Worm (Caenorhabditis elegans) whole organism, L1 larva: ENCODE measurements around the gene srsx-21.

Experiments used
- Y116A8C.19 ChIP-seq: sonication (generic microtip); optimal IDR thresholded peaks from 2 replicates; lab custom pipeline; 2016; ENCODE audit warnings: missing compliant biosample characterization, missing genetic modification characterization, borderline replicate concordance
- alr-1 ChIP-seq: fragments of 200-800 bp; sonication (Bioruptor generic); optimal IDR thresholded peaks from 2 replicates; lab custom pipeline; 2018; ENCODE audit warnings: borderline replicate concordance, mild to moderate bottlenecking, missing genetic modification characterization, missing compliant biosample characterization
- ceh-8 ChIP-seq: fragments of 200-800 bp; sonication (Bioruptor generic); optimal IDR thresholded peaks from 2 replicates; lab custom pipeline; 2018; ENCODE audit warnings: mild to moderate bottlenecking, missing genetic modification characterization, moderate library complexity, missing compliant biosample characterization
- ceh-82 ChIP-seq, 3 experiments: fragments of 150-350 bp in 1 of 3; sonication (generic microtip) in 2 of 3; optimal IDR thresholded peaks; 2 replicates each; lab custom pipeline; 2014 to 2017; ENCODE audit warnings: missing biosample characterization in 3 of 3, missing genetic modification characterization in 3 of 3
- ceh-88 ChIP-seq: fragments of 200-800 bp; sonication (Bioruptor generic); IDR thresholded peaks from 2 replicates; pipeline ENCODE4 v1.3.6; 2022; ENCODE audit warnings: missing genetic modification characterization, missing compliant biosample characterization
- ceh-90 ChIP-seq: sonication (generic microtip); optimal IDR thresholded peaks from 2 replicates; lab custom pipeline; 2016; ENCODE audit warnings: missing genetic modification characterization, missing compliant biosample characterization
- ces-1 ChIP-seq: fragments of 150-350 bp; optimal IDR thresholded peaks from 2 replicates; lab custom pipeline; 2014; ENCODE audit warnings: missing biosample characterization, missing genetic modification reagents, missing genetic modification characterization
- dpl-1 ChIP-seq, 3 experiments: fragments of 150-350 bp in 2 of 3; sonication (generic microtip) in 1 of 3; optimal IDR thresholded peaks; 2 replicates each; lab custom pipeline; 2014 to 2017; ENCODE audit warnings: missing biosample characterization in 3 of 3, missing genetic modification characterization in 3 of 3, missing genetic modification reagents in 3 of 3
- dsc-1 ChIP-seq: sonication (generic microtip); optimal IDR thresholded peaks from 2 replicates; lab custom pipeline; 2016; ENCODE audit warnings: mild to moderate bottlenecking, missing genetic modification characterization, missing compliant biosample characterization
- efl-3 ChIP-seq: fragments of 200-800 bp; sonication (Bioruptor generic); optimal IDR thresholded peaks from 2 replicates; lab custom pipeline; 2018; ENCODE audit warnings: mild to moderate bottlenecking, missing genetic modification characterization, missing compliant biosample characterization
- egl-13 ChIP-seq: sonication (generic microtip); optimal IDR thresholded peaks from 2 replicates; lab custom pipeline; 2016; ENCODE audit warnings: missing genotype, missing genetic modification reagents, missing genetic modification characterization, missing compliant biosample characterization
- egl-27 ChIP-seq, 2 experiments: fragments of 150-350 bp in 1 of 2; sonication (generic microtip); optimal IDR thresholded peaks; 3 replicates each; lab custom pipeline; 2017 to 2018; ENCODE audit warnings: missing biosample characterization in 2 of 2, missing genetic modification characterization in 2 of 2, missing genetic modification reagents in 2 of 2
- elt-2 ChIP-seq: sonication (generic microtip); optimal IDR thresholded peaks from 2 replicates; lab custom pipeline; 2016; ENCODE audit warnings: missing genetic modification characterization, mild to moderate bottlenecking, inconsistent platforms, missing compliant biosample characterization, missing genetic modification reagents
- elt-3 ChIP-seq, 6 experiments: fragments of 150-350 bp in 1 of 6; sonication (generic microtip); optimal IDR thresholded peaks; 2 replicates each; lab custom pipeline; 2017 to 2018; ENCODE audit warnings: missing biosample characterization in 6 of 6, missing genetic modification characterization in 6 of 6, inconsistent platforms in 1 of 6
- ets-5 ChIP-seq: fragments of 200-800 bp; sonication (Bioruptor generic); IDR thresholded peaks from 2 replicates; pipeline ENCODE4 v1.3.6; 2022; ENCODE audit warnings: missing genetic modification characterization, missing compliant biosample characterization
- fkh-4 ChIP-seq: sonication (generic microtip); optimal IDR thresholded peaks from 2 replicates; lab custom pipeline; 2016; ENCODE audit warnings: missing compliant biosample characterization, missing genetic modification characterization, borderline replicate concordance
- fkh-8 ChIP-seq: sonication (generic microtip); optimal IDR thresholded peaks from 2 replicates; lab custom pipeline; 2016; ENCODE audit warnings: mild to moderate bottlenecking, missing genetic modification characterization, missing compliant biosample characterization
- hlh-17 ChIP-seq: fragments of 200-800 bp; sonication (Bioruptor generic); optimal IDR thresholded peaks from 2 replicates; lab custom pipeline; 2018; ENCODE audit warnings: missing genetic modification characterization, mild to moderate bottlenecking, missing compliant biosample characterization, moderate library complexity, borderline replicate concordance
- hlh-4 ChIP-seq: sonication (generic microtip); optimal IDR thresholded peaks from 2 replicates; lab custom pipeline; 2016; ENCODE audit warnings: mild to moderate bottlenecking, missing genetic modification characterization, missing compliant biosample characterization
- hpl-2 ChIP-seq: fragments of 150-350 bp; optimal IDR thresholded peaks from 2 replicates; lab custom pipeline; 2014; ENCODE audit warnings: missing biosample characterization, missing genetic modification reagents, missing genetic modification characterization
- isw-1 ChIP-seq: fragments of 200-800 bp; sonication (Bioruptor generic); IDR thresholded peaks from 2 replicates; pipeline ENCODE4 v1.3.6; 2022; ENCODE audit warnings: missing genetic modification characterization, missing compliant biosample characterization
- jun-1 ChIP-seq: fragments of 150-350 bp; optimal IDR thresholded peaks from 2 replicates; lab custom pipeline; 2014; ENCODE audit warnings: missing biosample characterization, missing genetic modification reagents, missing genetic modification characterization
- lin-35 ChIP-seq, 2 experiments: fragments of 150-350 bp; optimal IDR thresholded peaks; 2 replicates each; lab custom pipeline; 2014; ENCODE audit warnings: missing biosample characterization in 2 of 2, missing genetic modification characterization in 2 of 2, missing genetic modification reagents in 2 of 2
- lsy-2 ChIP-seq, 2 experiments: fragments of 150-350 bp; optimal IDR thresholded peaks; 2 replicates each; lab custom pipeline; 2014; ENCODE audit warnings: missing biosample characterization in 2 of 2, missing genetic modification characterization in 2 of 2
- mab-9 ChIP-seq: fragments of 200-800 bp; sonication (Bioruptor generic); IDR thresholded peaks from 2 replicates; pipeline ENCODE4 v1.3.6; 2022; ENCODE audit warnings: missing genetic modification reagents, missing genetic modification characterization, missing compliant biosample characterization
- mdl-1 ChIP-seq, 2 experiments: fragments of 150-350 bp; optimal IDR thresholded peaks; 2 replicates each; lab custom pipeline; 2014 to 2017; ENCODE audit warnings: missing biosample characterization in 2 of 2, missing genetic modification characterization in 2 of 2, inconsistent platforms in 1 of 2
- mef-2 ChIP-seq: fragments of 150-350 bp; optimal IDR thresholded peaks from 2 replicates; lab custom pipeline; 2014; ENCODE audit warnings: missing biosample characterization, missing genetic modification characterization
- mep-1 ChIP-seq: fragments of 150-350 bp; optimal IDR thresholded peaks from 2 replicates; lab custom pipeline; 2014; ENCODE audit warnings: missing biosample characterization, missing genetic modification characterization
- nhr-11 ChIP-seq: fragments of 150-350 bp; optimal IDR thresholded peaks from 2 replicates; lab custom pipeline; 2014; ENCODE audit warnings: missing biosample characterization, missing genetic modification characterization
- nhr-12 ChIP-seq: sonication (generic microtip); optimal IDR thresholded peaks from 2 replicates; lab custom pipeline; 2017; ENCODE audit warnings: missing biosample characterization, missing genetic modification characterization
- nhr-19 ChIP-seq: fragments of 200-800 bp; sonication (Bioruptor generic); conservative IDR thresholded peaks from 2 replicates; pipeline ENCODE4 v1.3.6; 2022; ENCODE audit warnings: missing genetic modification characterization, missing compliant biosample characterization
- nhr-20 ChIP-seq: sonication (generic microtip); optimal IDR thresholded peaks from 2 replicates; lab custom pipeline; 2016; ENCODE audit warnings: mild to moderate bottlenecking, missing genetic modification characterization, missing compliant biosample characterization
- nhr-237 ChIP-seq: fragments of 150-350 bp; optimal IDR thresholded peaks from 2 replicates; lab custom pipeline; 2014; ENCODE audit warnings: missing biosample characterization, missing genetic modification characterization
- nhr-47 ChIP-seq: sonication (generic microtip); optimal IDR thresholded peaks from 2 replicates; lab custom pipeline; 2016; ENCODE audit warnings: mild to moderate bottlenecking, missing genetic modification characterization, moderate library complexity, missing compliant biosample characterization
- nhr-71 ChIP-seq: sonication (generic microtip); optimal IDR thresholded peaks from 2 replicates; lab custom pipeline; 2016; ENCODE audit warnings: mild to moderate bottlenecking, missing genetic modification characterization, moderate library complexity, missing compliant biosample characterization
- nhr-84 ChIP-seq: sonication (generic microtip); optimal IDR thresholded peaks from 2 replicates; lab custom pipeline; 2017; ENCODE audit warnings: missing biosample characterization, missing genetic modification characterization
- nhr-85 ChIP-seq: sonication (generic microtip); peaks from one replicate; lab custom pipeline; 2016; ENCODE audit warnings: missing genetic modification characterization, inconsistent platforms, missing compliant biosample characterization
- nhr-90 ChIP-seq: sonication (generic microtip); optimal IDR thresholded peaks from 2 replicates; lab custom pipeline; 2016; ENCODE audit warnings: mild to moderate bottlenecking, missing genetic modification characterization, missing compliant biosample characterization; ENCODE audit not compliant: poor library complexity
- pax-3 ChIP-seq: fragments of 200-800 bp; sonication (Bioruptor generic); optimal IDR thresholded peaks from 2 replicates; lab custom pipeline; 2018; ENCODE audit warnings: mild to moderate bottlenecking, missing genetic modification characterization, moderate library complexity, missing compliant biosample characterization
- pqm-1 ChIP-seq: sonication (generic microtip); optimal IDR thresholded peaks from 3 replicates; lab custom pipeline; 2017; ENCODE audit warnings: missing biosample characterization, missing genetic modification characterization
- rnt-1 ChIP-seq: sonication (generic microtip); optimal IDR thresholded peaks from 2 replicates; lab custom pipeline; 2016; ENCODE audit warnings: mild to moderate bottlenecking, missing genetic modification characterization, moderate library complexity, missing compliant biosample characterization
- snpc-4 ChIP-seq: fragments of 150-350 bp; optimal IDR thresholded peaks from 2 replicates; lab custom pipeline; 2014; ENCODE audit warnings: missing biosample characterization, missing genetic modification characterization
- snu-23 ChIP-seq: sonication (generic microtip); optimal IDR thresholded peaks from 2 replicates; lab custom pipeline; 2016; ENCODE audit warnings: missing genetic modification characterization, missing compliant biosample characterization
- sptf-1 ChIP-seq: fragments of 150-350 bp; optimal IDR thresholded peaks from 2 replicates; lab custom pipeline; 2014; ENCODE audit warnings: missing biosample characterization, missing genetic modification characterization
- swsn-7 ChIP-seq: sonication (generic microtip); optimal IDR thresholded peaks from 2 replicates; lab custom pipeline; 2016; ENCODE audit warnings: missing genetic modification characterization, missing compliant biosample characterization
- unc-98 ChIP-seq: fragments of 200-800 bp; sonication (Bioruptor generic); IDR thresholded peaks from 2 replicates; pipeline ENCODE4 v1.3.6; 2022; ENCODE audit warnings: missing genetic modification characterization, missing compliant biosample characterization
- ztf-4 ChIP-seq: fragments of 150-350 bp; optimal IDR thresholded peaks from 2 replicates; lab custom pipeline; 2014; ENCODE audit warnings: missing biosample characterization, missing genetic modification characterization

srsx-21 gene

ce11 chrV:9789657-9790261 is 48.0 kb upstream of the srsx-21 start, which contains the start of gene ztf-7 (continued):
- peak; percentile 87 for TF ChIP-seq unc-98 (GFP tag; lab: Robert Waterston, UW)
- peak; percentile 99 for TF ChIP-seq nhr-47 (tag; lab: Kevin White, UChicago)
- peak; percentile 66 for TF ChIP-seq efl-3 (GFP tag; lab: Kevin White, UChicago)
- no peak for TF ChIP-seq nhr-84 (tag; lab: Kevin White, UChicago)
- no peak for TF ChIP-seq ets-5 (GFP tag; lab: Robert Waterston, UW)
- TF ChIP-seq ceh-88 (GFP tag; lab: Robert Waterston, UW), result peak; percentile 94
- TF ChIP-seq ztf-4, result peak; percentile 95
- peak; percentile 92 for TF ChIP-seq mab-9
- peak; percentile 98 for TF ChIP-seq nhr-90
- no peak for TF ChIP-seq ceh-90
- peak; percentile 99 for TF ChIP-seq nhr-19 (GFP tag; lab: Robert Waterston, UW)
- TF ChIP-seq hlh-4 (tag; lab: Kevin White, UChicago), result no peak
- TF ChIP-seq nhr-237 (tag; lab: Kevin White, UChicago), result peak; percentile 74
- peak; percentile 99 for TF ChIP-seq fkh-8 (tag; lab: Kevin White, UChicago)
- peak; percentile 99 for TF ChIP-seq nhr-85 (tag; lab: Kevin White, UChicago)
- peak; percentile 96 for TF ChIP-seq isw-1
- TF ChIP-seq hlh-17, result no peak
- peak; percentile 99 for TF ChIP-seq snu-23 (GFP tag; lab: Kevin White, UChicago)
- peak; percentile 100 for TF ChIP-seq nhr-71 (tag; lab: Kevin White, UChicago)
- peak; percentile 97 for TF ChIP-seq rnt-1 (tag; lab: Kevin White, UChicago)
- peak; percentile 86 for TF ChIP-seq hpl-2
- TF ChIP-seq sptf-1 (tag; lab: Kevin White, UChicago), result no peak
- TF ChIP-seq alr-1 (tag; lab: Kevin White, UChicago), result no peak
- TF ChIP-seq mep-1 (tag; lab: Kevin White, UChicago), result peak; percentile 99
- peak; percentile 93 for TF ChIP-seq jun-1 (tag; lab: Kevin White, UChicago)
- TF ChIP-seq elt-2 (tag; lab: Kevin White, UChicago), result peak; percentile 95
- peak; percentile 93 for TF ChIP-seq ceh-8
- TF ChIP-seq swsn-7, result peak; percentile 98
- TF ChIP-seq nhr-12, result no peak
- no peak for TF ChIP-seq Y116A8C.19 (tag; lab: Kevin White, UChicago)
- TF ChIP-seq egl-13 (tag; lab: Kevin White, UChicago), result peak; percentile 95
- no peak for TF ChIP-seq ces-1
- peak in 3 of 6 experiments; percentile 41 to 97 (median 85) for TF ChIP-seq elt-3 (tag; optimal IDR thresholded peaks at IDR 0.05; lab: Kevin White, UChicago)
- peak; percentile 59 to 100 for TF ChIP-seq mdl-1 (tag; optimal IDR thresholded peaks at IDR 0.05; lab: Kevin White, UChicago)
- no peak for TF ChIP-seq egl-27 (tag; optimal IDR thresholded peaks at IDR 0.05; lab: Kevin White, UChicago)

ce11 chrV:9791332-9791731 is 46.4 kb upstream of the srsx-21 start, which contains the start of gene lipl-2:
Gene lipl-2 (plus strand): TSS chrV:9791567.
- TF ChIP-seq ces-1, result no peak
- peak; percentile 15 for TF ChIP-seq nhr-71 (tag; lab: Kevin White, UChicago)
- TF ChIP-seq nhr-20 (tag; lab: Kevin White, UChicago), result peak; percentile 52
- peak in 1 of 2 experiments; percentile 3 for TF ChIP-seq lin-35 (GFP tag; optimal IDR thresholded peaks at IDR 0.05; lab: Kevin White, UChicago)
- TF ChIP-seq elt-2 (tag; lab: Kevin White, UChicago), result peak; percentile 84

DNA sequence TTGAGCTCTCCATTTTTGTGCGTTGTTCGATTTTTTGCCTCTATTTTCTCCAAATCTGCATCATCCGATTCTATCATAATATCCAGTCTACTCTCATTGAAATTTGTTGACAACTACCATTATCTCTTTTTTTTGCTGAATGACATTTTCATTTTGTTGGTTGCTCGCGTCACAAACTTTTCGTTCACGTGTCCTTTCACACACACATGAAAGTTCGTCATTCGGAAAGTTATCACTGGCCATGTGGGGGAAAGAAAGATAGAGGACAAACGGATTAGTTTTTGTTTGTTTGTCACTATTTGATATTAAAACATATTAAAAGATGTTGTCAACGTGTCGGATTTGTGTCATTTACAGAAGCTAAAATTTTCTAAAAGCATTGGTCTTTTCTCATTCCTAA is 42.8 kb upstream of the srsx-21 start:
- TF ChIP-seq pqm-1 (tag; lab: Kevin White, UChicago), result no peak
- peak; percentile 11 for TF ChIP-seq nhr-47 (tag; lab: Kevin White, UChicago)
- no peak for TF ChIP-seq mef-2 (tag; lab: Kevin White, UChicago)
- TF ChIP-seq fkh-4, result no peak
- TF ChIP-seq Y116A8C.19 (tag; lab: Kevin White, UChicago), result no peak
- no peak for TF ChIP-seq ces-1
- no peak for TF ChIP-seq efl-3 (GFP tag; lab: Kevin White, UChicago)
- TF ChIP-seq dpl-1 (GFP tag; optimal IDR thresholded peaks at IDR 0.05; lab: Kevin White, UChicago), result no peak
- TF ChIP-seq nhr-20 (tag; lab: Kevin White, UChicago), result no peak
- TF ChIP-seq lsy-2 (tag; optimal IDR thresholded peaks at IDR 0.05; lab: Kevin White, UChicago), result peak in 1 of 2 experiments; percentile 8
- no peak for TF ChIP-seq nhr-11 (tag; lab: Kevin White, UChicago)
- TF ChIP-seq elt-2 (tag; lab: Kevin White, UChicago), result peak; percentile 7
- TF ChIP-seq fkh-8 (tag; lab: Kevin White, UChicago), result peak; percentile 62
- no peak for TF ChIP-seq snpc-4
- peak; percentile 39 for TF ChIP-seq pax-3
- no peak for TF ChIP-seq ceh-88 (GFP tag; lab: Robert Waterston, UW)
- TF ChIP-seq ceh-82 (tag; optimal IDR thresholded peaks at IDR 0.05; lab: Kevin White, UChicago), result no peak
- TF ChIP-seq ceh-90, result no peak
- TF ChIP-seq dsc-1 (tag; lab: Kevin White, UChicago), result peak; percentile 46
